Fruit fly (Drosophila melanogaster): ENCODE data around the gene pira.

Gene pira

DNA sequence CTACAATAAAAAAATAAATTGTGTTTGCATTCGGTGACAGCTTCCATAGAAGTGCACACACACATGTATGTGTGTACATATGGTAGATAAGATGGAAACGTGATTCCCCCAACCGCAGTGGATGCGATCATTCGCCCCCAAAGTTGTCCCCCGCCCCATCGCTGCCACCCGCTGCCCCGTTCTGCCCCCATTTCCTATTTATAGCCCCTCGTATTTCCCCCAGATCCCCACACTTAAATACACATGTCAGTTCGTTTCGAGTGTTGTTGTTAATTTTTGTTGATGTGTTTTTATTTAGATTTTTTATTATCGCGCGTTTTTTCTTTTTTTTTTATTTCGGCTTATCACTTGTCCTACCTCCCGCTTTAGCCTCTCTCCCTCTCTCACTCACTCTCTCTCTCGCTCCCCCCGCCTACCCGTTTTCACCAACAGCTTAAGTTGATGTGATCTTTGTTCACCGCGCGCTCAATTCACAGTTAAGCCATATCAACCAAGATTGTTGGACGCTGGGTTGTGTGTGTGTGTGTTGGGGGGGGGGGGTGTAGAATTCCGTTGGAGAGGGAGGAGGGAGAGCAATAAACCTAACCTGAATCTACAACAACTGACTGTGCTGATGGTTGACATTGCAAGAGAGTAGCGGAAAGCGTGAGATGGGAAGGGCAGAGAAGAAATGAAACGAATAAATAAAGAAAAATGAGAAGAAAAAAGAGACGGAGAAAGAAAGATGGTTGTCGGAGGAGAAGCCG, 9.6 kb downstream of the pira start (continued):
- TF ChIP-seq Dip2 (GFP tag; IDR thresholded peaks at IDR 0.05) (no peak), p53 (GFP tag; optimal IDR thresholded peaks at IDR 0.05) (no peak), Asciz (GFP tag; optimal IDR thresholded peaks at IDR 0.05) (no peak), mirr (GFP tag; optimal IDR thresholded peaks at IDR 0.05) (peak; percentile 23), CG11696 (GFP tag; IDR thresholded peaks at IDR 0.05) (no peak), CG10654 (GFP tag; optimal IDR thresholded peaks at IDR 0.05) (no peak), dimm (GFP tag; IDR thresholded peaks at IDR 0.05) (no peak), CG2120 (GFP tag; optimal IDR thresholded peaks at IDR 0.05) (no peak), CoRest (tag; optimal IDR thresholded peaks at IDR 0.05) (no peak), Elba2 (GFP tag; optimal IDR thresholded peaks at IDR 0.05) (no peak), CG10209 (GFP tag; optimal IDR thresholded peaks at IDR 0.05) (no peak), CG11247 (GFP tag; IDR thresholded peaks at IDR 0.05) (peak; percentile 11; the same call in 1 of the 2 replicates), CG8388 (GFP tag; optimal IDR thresholded peaks at IDR 0.05) (no peak), CG13123 (GFP tag; optimal IDR thresholded peaks at IDR 0.05) (no peak), Oli (tag; optimal IDR thresholded peaks at IDR 0.05) (no peak), gsb (GFP tag; IDR thresholded peaks at IDR 0.05) (no peak), chm (GFP tag; IDR thresholded peaks at IDR 0.05) (0 out of 2 replicates have a peak, but pooled peaks have one; percentile 31), Lpt (GFP tag; optimal IDR thresholded peaks at IDR 0.05) (no peak), CG10274 (GFP tag; optimal IDR thresholded peaks at IDR 0.05) (no peak), D (optimal IDR thresholded peaks at IDR 0.05) (no peak), D (GFP tag; optimal IDR thresholded peaks at IDR 0.05) (no peak), slp2 (GFP tag; optimal IDR thresholded peaks at IDR 0.05) (no peak), Blimp-1 (GFP tag; optimal IDR thresholded peaks at IDR 0.05) (no peak), esg (GFP tag; conservative IDR thresholded peaks at IDR 0.05) (no peak), onecut (GFP tag; IDR thresholded peaks at IDR 0.05) (no peak), Atf6 (GFP tag; IDR thresholded peaks at IDR 0.05) (no peak; the same call in 1 of the 2 replicates), Pdp1 (GFP tag; optimal IDR thresholded peaks at IDR 0.05) (no peak), CG18764 (GFP tag; optimal IDR thresholded peaks at IDR 0.05) (no peak), CG10462 (GFP tag; optimal IDR thresholded peaks at IDR 0.05) (no peak), CG10543 (GFP tag; optimal IDR thresholded peaks at IDR 0.05) (peak; percentile 83), Gsc (GFP tag; IDR thresholded peaks at IDR 0.05) (no peak), CG8089 (GFP tag; optimal IDR thresholded peaks at IDR 0.05) (no peak), Six4 (GFP tag; optimal IDR thresholded peaks at IDR 0.05) (no peak), dati (GFP tag; IDR thresholded peaks at IDR 0.05) (no peak), NK7.1 (GFP tag; optimal IDR thresholded peaks at IDR 0.05) (no peak), chn (GFP tag; optimal IDR thresholded peaks at IDR 0.05) (no peak), Kr (GFP tag; optimal IDR thresholded peaks at IDR 0.05) (no peak), chinmo (GFP tag; IDR thresholded peaks at IDR 0.05; ENCODE audit: partially characterized antibody) (0 out of 4 replicates have a peak, but pooled peaks have one; percentile 79), CG3847 (GFP tag; IDR thresholded peaks at IDR 0.05) (no peak), shn (GFP tag; optimal IDR thresholded peaks at IDR 0.05) (no peak), MTF-1 (GFP tag; optimal IDR thresholded peaks at IDR 0.05; ENCODE audit: borderline replicate concordance) (no peak), CG3281 (GFP tag; optimal IDR thresholded peaks at IDR 0.05) (no peak), ham (GFP tag; IDR thresholded peaks at IDR 0.05) (peak; percentile 27; the same call in 1 of the 2 replicates), Rx (GFP tag; IDR thresholded peaks at IDR 0.05) (no peak), MBD-R2 (GFP tag; IDR thresholded peaks at IDR 0.05) (no peak), CG3726 (GFP tag; IDR thresholded peaks at IDR 0.05) (no peak), CG31388 (GFP tag; optimal IDR thresholded peaks at IDR 0.05) (no peak), CG4820 (GFP tag; optimal IDR thresholded peaks at IDR 0.05) (no peak), disco-r (GFP tag; optimal IDR thresholded peaks at IDR 0.05) (no peak), CrebB (tag; optimal IDR thresholded peaks at IDR 0.05) (no peak), pum (GFP tag; optimal IDR thresholded peaks at IDR 0.05) (no peak)

Data from whole organism, embryonic.